Worm (Caenorhabditis elegans) whole organism, L2 larva: Measurements from ENCODE around the gene srlf-15.

Experiments
- C34F6.9 ChIP-seq: fragments of 150-350 bp; optimal IDR thresholded peaks from 2 replicates; lab custom pipeline; 2014; ENCODE audit warnings: missing biosample characterization, missing genetic modification characterization
- F13H6.1 ChIP-seq: sonication (generic microtip); optimal IDR thresholded peaks from 2 replicates; lab custom pipeline; 2016; ENCODE audit warnings: missing genetic modification characterization, missing compliant biosample characterization
- ZK546.5 ChIP-seq: sonication (generic microtip); optimal IDR thresholded peaks from 2 replicates; lab custom pipeline; 2017; ENCODE audit warnings: missing biosample characterization, missing genetic modification characterization
- alr-1 ChIP-seq: fragments of 150-350 bp; optimal IDR thresholded peaks from 2 replicates; lab custom pipeline; 2014; ENCODE audit warnings: missing biosample characterization, missing genetic modification characterization
- aly-2 ChIP-seq: fragments of 150-350 bp; optimal IDR thresholded peaks from 2 replicates; lab custom pipeline; 2014; ENCODE audit warnings: missing biosample characterization, missing genetic modification characterization
- blmp-1 ChIP-seq: sonication (generic microtip); optimal IDR thresholded peaks from 2 replicates; lab custom pipeline; 2017; ENCODE audit warnings: missing genetic modification characterization, mild to moderate bottlenecking, missing compliant biosample characterization, antibody characterized with exemption, moderate library complexity; ENCODE audit not compliant: insufficient read depth
- ceh-16 ChIP-seq: fragments of 150-350 bp; optimal IDR thresholded peaks from 2 replicates; lab custom pipeline; 2014; ENCODE audit warnings: missing biosample characterization, missing genetic modification characterization
- crh-2 ChIP-seq: sonication (generic microtip); optimal IDR thresholded peaks from 2 replicates; lab custom pipeline; 2017; ENCODE audit warnings: missing biosample characterization, missing genetic modification characterization
- dmd-4 ChIP-seq: sonication (generic microtip); optimal IDR thresholded peaks from 2 replicates; lab custom pipeline; 2017; ENCODE audit warnings: missing biosample characterization, missing genetic modification characterization
- egl-27 ChIP-seq: sonication (generic microtip); optimal IDR thresholded peaks from 3 replicates; lab custom pipeline; 2017; ENCODE audit warnings: missing biosample characterization, missing genetic modification reagents, missing genetic modification characterization
- elt-1 ChIP-seq: fragments of 150-350 bp; optimal IDR thresholded peaks from 2 replicates; lab custom pipeline; 2014; ENCODE audit warnings: missing biosample characterization, missing genetic modification characterization
- elt-3 ChIP-seq: sonication (generic microtip); optimal IDR thresholded peaks from 2 replicates; lab custom pipeline; 2017; ENCODE audit warnings: missing biosample characterization, missing genetic modification characterization
- fos-1 ChIP-seq: fragments of 150-350 bp; optimal IDR thresholded peaks from 2 replicates; lab custom pipeline; 2014; ENCODE audit warnings: missing biosample characterization, missing genetic modification characterization
- gmeb-1 ChIP-seq: fragments of 150-350 bp; optimal IDR thresholded peaks from 2 replicates; lab custom pipeline; 2014; ENCODE audit warnings: missing biosample characterization, missing genetic modification characterization
- lin-13 ChIP-seq: fragments of 150-350 bp; optimal IDR thresholded peaks from 2 replicates; lab custom pipeline; 2014; ENCODE audit warnings: missing biosample characterization, missing genetic modification reagents, missing genetic modification characterization
- lin-39 ChIP-seq: fragments of 150-350 bp; optimal IDR thresholded peaks from 2 replicates; lab custom pipeline; 2014; ENCODE audit warnings: missing biosample characterization, missing genetic modification reagents, missing genetic modification characterization
- lsy-2 ChIP-seq, 2 experiments: fragments of 150-350 bp in 1 of 2; sonication (generic microtip) in 1 of 2; optimal IDR thresholded peaks; 2 replicates each; lab custom pipeline; 2014 to 2017; ENCODE audit warnings: missing biosample characterization in 2 of 2, missing genetic modification characterization in 2 of 2
- mab-5 ChIP-seq: fragments of 150-350 bp; optimal IDR thresholded peaks from 2 replicates; lab custom pipeline; 2014; ENCODE audit warnings: missing biosample characterization, missing genetic modification characterization
- mbf-1 ChIP-seq: sonication (generic microtip); optimal IDR thresholded peaks from 2 replicates; lab custom pipeline; 2017; ENCODE audit warnings: missing biosample characterization, missing genetic modification characterization
- mdl-1 ChIP-seq, 2 experiments: fragments of 150-350 bp in 1 of 2; sonication (generic microtip) in 1 of 2; optimal IDR thresholded peaks; 2 replicates each; lab custom pipeline; 2017; ENCODE audit warnings: missing biosample characterization in 2 of 2, missing genetic modification characterization in 2 of 2
- nhr-10 ChIP-seq: sonication (generic microtip); optimal IDR thresholded peaks from 2 replicates; lab custom pipeline; 2017; ENCODE audit warnings: missing biosample characterization, missing genetic modification characterization
- nhr-11 ChIP-seq: fragments of 150-350 bp; optimal IDR thresholded peaks from 2 replicates; lab custom pipeline; 2014; ENCODE audit warnings: missing biosample characterization, missing genetic modification characterization
- nhr-12 ChIP-seq: fragments of 150-350 bp; optimal IDR thresholded peaks from 2 replicates; lab custom pipeline; 2014; ENCODE audit warnings: missing biosample characterization, missing genetic modification characterization
- nhr-129 ChIP-seq: fragments of 150-350 bp; optimal IDR thresholded peaks from 2 replicates; lab custom pipeline; 2014; ENCODE audit warnings: missing biosample characterization, missing genetic modification characterization
- nhr-21 ChIP-seq: fragments of 150-350 bp; optimal IDR thresholded peaks from 2 replicates; lab custom pipeline; 2014; ENCODE audit warnings: missing biosample characterization, missing genetic modification characterization
- nhr-25 ChIP-seq: fragments of 150-350 bp; sonication (generic microtip); optimal IDR thresholded peaks from 3 replicates; lab custom pipeline; 2014; ENCODE audit warnings: missing biosample characterization, missing genetic modification characterization
- nhr-6 ChIP-seq: fragments of 150-350 bp; optimal IDR thresholded peaks from 2 replicates; lab custom pipeline; 2014; ENCODE audit warnings: missing biosample characterization, missing genetic modification characterization
- nhr-77 ChIP-seq: fragments of 150-350 bp; optimal IDR thresholded peaks from 2 replicates; lab custom pipeline; 2014; ENCODE audit warnings: missing biosample characterization, missing genetic modification characterization
- peb-1 ChIP-seq: fragments of 150-350 bp; optimal IDR thresholded peaks from 2 replicates; lab custom pipeline; 2014; ENCODE audit warnings: missing biosample characterization, missing genetic modification characterization
- sem-4 ChIP-seq: fragments of 150-350 bp; optimal IDR thresholded peaks from 2 replicates; lab custom pipeline; 2014; ENCODE audit warnings: missing biosample characterization, missing genetic modification reagents, missing genetic modification characterization
- sma-3 ChIP-seq: sonication (generic microtip); optimal IDR thresholded peaks from 2 replicates; lab custom pipeline; 2016; ENCODE audit warnings: missing genetic modification reagents, missing genetic modification characterization, missing compliant biosample characterization
- sma-9 ChIP-seq, 2 experiments: fragments of 150-350 bp in 1 of 2; sonication (generic microtip) in 1 of 2; optimal IDR thresholded peaks; 2 replicates each; lab custom pipeline; 2014 to 2016; ENCODE audit warnings: missing genetic modification characterization in 2 of 2, mild to moderate bottlenecking in 1 of 2, missing biosample characterization in 1 of 2, missing compliant biosample characterization in 1 of 2, missing genetic modification reagents in 1 of 2, moderate library complexity in 1 of 2
- snpc-4 ChIP-seq: fragments of 150-350 bp; optimal IDR thresholded peaks from 2 replicates; lab custom pipeline; 2014; ENCODE audit warnings: missing biosample characterization, missing genetic modification characterization
- unc-62 ChIP-seq: fragments of 150-350 bp; optimal IDR thresholded peaks from 2 replicates; lab custom pipeline; 2014; ENCODE audit warnings: missing biosample characterization, missing genetic modification reagents, missing genetic modification characterization
- zag-1 ChIP-seq: fragments of 150-350 bp; optimal IDR thresholded peaks from 2 replicates; lab custom pipeline; 2014; ENCODE audit warnings: missing biosample characterization, missing genetic modification characterization
- ztf-1 ChIP-seq: fragments of 200-800 bp; sonication (Bioruptor generic); conservative IDR thresholded peaks from 2 replicates; pipeline ENCODE4 v1.3.6; 2022; ENCODE audit warnings: missing genetic modification characterization, missing compliant biosample characterization
- ztf-4 ChIP-seq: fragments of 150-350 bp; optimal IDR thresholded peaks from 2 replicates; lab custom pipeline; 2014; ENCODE audit warnings: missing biosample characterization, missing genetic modification characterization

The srlf-15 gene

ce11 chrII:11022023-11022422, 13.9 kb upstream of the srlf-15 start, which contains the start of gene let-858:
let-858 (plus strand) TSS chrII:11022370.
- TF ChIP-seq nhr-25 (tag; lab: Kevin White, UChicago) (peak; percentile 57), F13H6.1 (tag; lab: Kevin White, UChicago) (no peak), crh-2 (peak; percentile 13), snpc-4 (no peak), nhr-129 (tag; lab: Kevin White, UChicago) (peak; percentile 59), aly-2 (tag; lab: Kevin White, UChicago) (no peak), lsy-2 (tag; optimal IDR thresholded peaks at IDR 0.05; lab: Kevin White, UChicago) (peak; percentile 34 to 76), nhr-21 (tag; lab: Kevin White, UChicago) (peak; percentile 29), sem-4 (tag; lab: Kevin White, UChicago) (peak; percentile 37), unc-62 (GFP tag; lab: Kevin White, UChicago) (no peak), peb-1 (tag; lab: Kevin White, UChicago) (no peak), sma-9 (GFP tag; optimal IDR thresholded peaks at IDR 0.05; lab: Kevin White, UChicago) (peak; percentile 49), sma-9 (tag; optimal IDR thresholded peaks at IDR 0.05; lab: Kevin White, UChicago) (no peak), lin-13 (GFP tag; lab: Kevin White, UChicago) (peak; percentile 42), nhr-6 (tag; lab: Kevin White, UChicago) (no peak), sma-3 (GFP tag; lab: Kevin White, UChicago) (peak; percentile 42), mab-5 (tag; lab: Kevin White, UChicago) (peak; percentile 16), ztf-1 (GFP tag; lab: Robert Waterston, UW) (no peak), C34F6.9 (tag; lab: Kevin White, UChicago) (peak; percentile 58), gmeb-1 (tag; lab: Kevin White, UChicago) (peak; percentile 97), blmp-1 (tag; lab: Kevin White, UChicago) (no peak), mdl-1 (tag; optimal IDR thresholded peaks at IDR 0.05; lab: Kevin White, UChicago) (no peak)

- TF ChIP-seq fos-1 (tag; lab: Kevin White, UChicago) (no peak), sma-9 (GFP tag; optimal IDR thresholded peaks at IDR 0.05; lab: Kevin White, UChicago) (no peak), sma-9 (tag; optimal IDR thresholded peaks at IDR 0.05; lab: Kevin White, UChicago) (no peak), nhr-12 (tag; lab: Kevin White, UChicago) (no peak), nhr-77 (tag; lab: Kevin White, UChicago) (no peak), sma-3 (GFP tag; lab: Kevin White, UChicago) (no peak), gmeb-1 (tag; lab: Kevin White, UChicago) (no peak), alr-1 (tag; lab: Kevin White, UChicago) (no peak), sem-4 (tag; lab: Kevin White, UChicago) (no peak), nhr-11 (tag; lab: Kevin White, UChicago) (no peak), aly-2 (tag; lab: Kevin White, UChicago) (no peak), nhr-10 (no peak), mab-5 (tag; lab: Kevin White, UChicago) (no peak), peb-1 (tag; lab: Kevin White, UChicago) (no peak), zag-1 (no peak), C34F6.9 (tag; lab: Kevin White, UChicago) (no peak), egl-27 (tag; lab: Kevin White, UChicago) (no peak), ZK546.5 (no peak), ceh-16 (no peak), mbf-1 (tag; lab: Kevin White, UChicago) (no peak)
These were observed 10.3 kb upstream of the srlf-15 start, which contains the start of gene F33A8.7 for ce11 chrII:11025566-11025965. F33A8.7 (minus strand) TSS chrII:11025666.

ce11 chrII:11027777-11028176, 8.1 kb upstream of the srlf-15 start:
- TF ChIP-seq gmeb-1 (tag; lab: Kevin White, UChicago): no peak

ce11 chrII:11030297-11030696, 5.6 kb upstream of the srlf-15 start, which contains the start of gene nlp-18:
nlp-18 (minus strand) TSS chrII:11030397.
- TF ChIP-seq gmeb-1 (tag; lab: Kevin White, UChicago) (no peak), lin-39 (tag; lab: Kevin White, UChicago) (no peak), dmd-4 (no peak), elt-3 (tag; lab: Kevin White, UChicago) (no peak), elt-1 (no peak), nhr-6 (tag; lab: Kevin White, UChicago) (no peak), ztf-4 (no peak), nhr-25 (tag; lab: Kevin White, UChicago) (no peak), sma-3 (GFP tag; lab: Kevin White, UChicago) (no peak), C34F6.9 (tag; lab: Kevin White, UChicago) (no peak)
